Fruit fly (Drosophila melanogaster) whole organism: Measurements from ENCODE around the gene Nelf-A.

Experiments used
- Dll ChIP-seq: fragments of >200 bp; optimal IDR thresholded peaks from 2 replicates; lab custom pipeline; 2017
- psq ChIP-seq: fragments of >200 bp; optimal IDR thresholded peaks from 2 replicates; lab custom pipeline; 2017
- usp ChIP-seq: fragments of >200 bp; optimal IDR thresholded peaks from 2 replicates; lab custom pipeline; 2017; ENCODE audit warnings: missing biosample characterization, missing genetic modification characterization, mixed read lengths

DNA sequence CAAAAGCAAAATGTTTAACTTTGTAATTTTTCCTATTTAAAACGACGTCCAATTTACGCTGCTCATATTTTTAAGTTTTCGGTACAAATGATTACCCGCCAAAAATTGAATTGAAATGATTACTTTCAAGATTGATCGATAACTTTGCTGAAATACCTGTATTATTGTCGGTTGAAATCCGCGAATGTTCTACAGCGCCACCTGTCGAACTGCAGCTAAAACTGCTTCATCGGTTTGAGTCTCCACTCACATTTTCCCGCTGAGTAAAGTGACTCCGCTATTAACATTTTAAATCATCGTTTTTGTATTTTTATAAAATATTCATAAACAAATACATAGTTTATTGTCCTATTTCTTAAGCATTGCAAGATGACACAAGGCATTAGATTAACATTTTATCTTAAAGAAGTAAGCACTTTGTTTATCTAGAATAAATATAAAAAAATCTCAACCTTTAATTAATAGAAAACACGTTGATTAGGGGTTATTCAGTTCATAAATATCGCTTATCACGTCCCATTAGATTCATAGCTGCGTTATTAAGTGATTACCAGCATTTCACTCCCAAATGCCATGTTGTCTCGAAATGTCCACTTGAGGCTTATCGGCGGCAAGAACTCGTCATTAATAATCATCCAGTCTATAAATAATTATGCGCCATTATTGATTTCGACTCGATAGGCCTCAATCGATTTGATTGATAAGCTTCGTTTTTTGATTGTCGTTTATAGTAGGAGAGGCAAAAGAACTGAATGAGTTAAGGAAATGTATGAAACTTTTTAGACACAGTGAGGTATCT, 43.7 kb upstream of the Nelf-A start:
- TF ChIP-seq usp (GFP tag; lab: Kevin White, UChicago) (no peak), psq (no peak), Dll (lab: Kevin White, UChicago) (no peak)
